Worm (Caenorhabditis elegans) whole organism, young adult: ENCODE results near the gene C09E7.10.
A peak's percentile ranks its signal among the peaks of the same experiment; 100 is the strongest.

Experiments used
- B0019.2 ChIP-seq: fragments of 200-800 bp; sonication (Bioruptor generic); conservative IDR thresholded peaks from 2 replicates; pipeline ENCODE4 v1.3.6; 2022; ENCODE audit warnings: missing genetic modification reagents, missing genetic modification characterization, missing compliant biosample characterization
- B0035.1 ChIP-seq: sonication (generic microtip); optimal IDR thresholded peaks from 2 replicates; lab custom pipeline; 2016; ENCODE audit warnings: missing genetic modification characterization, mild to moderate bottlenecking, missing compliant biosample characterization, missing genotype, missing genetic modification reagents
- B0336.3 ChIP-seq: fragments of 200-800 bp; sonication (Bioruptor generic); IDR thresholded peaks from 2 replicates; pipeline ENCODE4 v1.3.6; 2022; ENCODE audit warnings: missing genetic modification characterization, missing compliant biosample characterization
- K11D2.4 ChIP-seq: fragments of 200-800 bp; sonication (Bioruptor generic); IDR thresholded peaks from 2 replicates; pipeline ENCODE4 v1.3.6; 2022; ENCODE audit warnings: missing genetic modification reagents, missing genetic modification characterization, missing compliant biosample characterization
- T26A5.8 ChIP-seq: sonication (generic microtip); optimal IDR thresholded peaks from 2 replicates; lab custom pipeline; 2016; ENCODE audit warnings: missing genetic modification characterization, missing compliant biosample characterization
- Y53G8AR.9 ChIP-seq: fragments of 200-800 bp; sonication (Bioruptor generic); conservative IDR thresholded peaks from 2 replicates; pipeline ENCODE4 v1.3.6; 2022; ENCODE audit warnings: missing genetic modification reagents, missing genetic modification characterization, missing compliant biosample characterization
- Y56A3A.18 ChIP-seq: fragments of 200-800 bp; sonication (Bioruptor generic); IDR thresholded peaks from 2 replicates; pipeline ENCODE4 v1.3.6; 2022; ENCODE audit warnings: missing genetic modification reagents, missing genetic modification characterization, missing compliant biosample characterization
- Y95B8A.8 ChIP-seq: fragments of 200-800 bp; sonication (Bioruptor generic); IDR thresholded peaks from 2 replicates; pipeline ENCODE4 v1.3.6; 2022; ENCODE audit warnings: missing genetic modification reagents, missing genetic modification characterization, missing compliant biosample characterization
- attf-3 ChIP-seq: fragments of 200-800 bp; sonication (Bioruptor generic); conservative IDR thresholded peaks from 2 replicates; pipeline ENCODE4 v1.3.6; 2022; ENCODE audit warnings: missing genetic modification reagents, missing genetic modification characterization, missing compliant biosample characterization
- bed-2 ChIP-seq: fragments of 200-800 bp; sonication (Bioruptor generic); IDR thresholded peaks from 2 replicates; pipeline ENCODE4 v1.3.6; 2022; ENCODE audit warnings: missing genetic modification reagents, missing genetic modification characterization, missing compliant biosample characterization
- cebp-1 ChIP-seq, 2 experiments: fragments of 200-800 bp in 1 of 2; sonication (Bioruptor generic) in 1 of 2; sonication (generic microtip) in 1 of 2; IDR thresholded peaks in 1 of 2; optimal IDR thresholded peaks in 1 of 2; 2 replicates each; pipeline versions ENCODE4 v1.3.6 to Lab custom; 2017 to 2022; ENCODE audit warnings: missing compliant biosample characterization in 2 of 2, missing genetic modification characterization in 2 of 2, mild to moderate bottlenecking in 1 of 2, missing genetic modification reagents in 1 of 2, moderate library complexity in 1 of 2
- ceh-58 ChIP-seq: fragments of 200-800 bp; sonication (Bioruptor generic); IDR thresholded peaks from 2 replicates; pipeline ENCODE4 v1.3.6; 2022; ENCODE audit warnings: missing genetic modification characterization, missing compliant biosample characterization
- ceh-79 ChIP-seq: sonication (generic microtip); optimal IDR thresholded peaks from 2 replicates; lab custom pipeline; 2017; ENCODE audit warnings: mild to moderate bottlenecking, missing genetic modification characterization, missing compliant biosample characterization
- ekl-4 ChIP-seq: fragments of 200-800 bp; sonication (Bioruptor generic); IDR thresholded peaks from 2 replicates; pipeline ENCODE4 v1.3.6; 2022; ENCODE audit warnings: missing genetic modification reagents, missing genetic modification characterization, missing compliant biosample characterization
- ets-4 ChIP-seq: fragments of 200-800 bp; sonication (Bioruptor generic); optimal IDR thresholded peaks from 2 replicates; lab custom pipeline; 2018; ENCODE audit warnings: mild to moderate bottlenecking, missing genetic modification characterization, missing compliant biosample characterization
- gei-17 ChIP-seq: fragments of 200-800 bp; sonication (Bioruptor generic); optimal IDR thresholded peaks from 2 replicates; lab custom pipeline; 2018; ENCODE audit warnings: mild to moderate bottlenecking, missing genetic modification characterization, missing compliant biosample characterization
- him-1 ChIP-seq: sonication (generic microtip); optimal IDR thresholded peaks from 2 replicates; lab custom pipeline; 2016; ENCODE audit warnings: missing genotype, missing genetic modification reagents, missing genetic modification characterization, missing compliant biosample characterization
- hmg-1.2 ChIP-seq: fragments of 200-800 bp; sonication (Bioruptor generic); IDR thresholded peaks from 2 replicates; pipeline ENCODE4 v1.3.6; 2022; ENCODE audit warnings: missing genetic modification reagents, missing genetic modification characterization, missing compliant biosample characterization
- hmg-20 ChIP-seq: fragments of 200-800 bp; sonication (Bioruptor generic); IDR thresholded peaks from 2 replicates; pipeline ENCODE4 v1.3.6; 2022; ENCODE audit warnings: missing genetic modification reagents, missing genetic modification characterization, missing compliant biosample characterization
- hsf-1 ChIP-seq: fragments of 200-800 bp; sonication (Bioruptor generic); IDR thresholded peaks from 2 replicates; pipeline ENCODE4 v1.3.6; 2022; ENCODE audit warnings: missing genetic modification reagents, missing genetic modification characterization, missing compliant biosample characterization
- lag-1 ChIP-seq: fragments of 200-800 bp; sonication (Bioruptor generic); IDR thresholded peaks from 2 replicates; pipeline ENCODE4 v1.3.6; 2022; ENCODE audit warnings: missing genetic modification reagents, missing genetic modification characterization, missing compliant biosample characterization
- mel-28 ChIP-seq: sonication (generic microtip); optimal IDR thresholded peaks from 2 replicates; lab custom pipeline; 2016; ENCODE audit warnings: borderline replicate concordance, mild to moderate bottlenecking, missing genetic modification characterization, missing compliant biosample characterization
- mes-4 ChIP-seq: sonication (generic microtip); optimal IDR thresholded peaks from 2 replicates; lab custom pipeline; 2016; ENCODE audit warnings: missing genotype, missing genetic modification characterization, missing compliant biosample characterization
- nfyb-1 ChIP-seq: fragments of 200-800 bp; sonication (Bioruptor generic); IDR thresholded peaks from 2 replicates; pipeline ENCODE4 v1.3.6; 2022; ENCODE audit warnings: missing genetic modification reagents, missing genetic modification characterization, missing compliant biosample characterization
- rec-8 ChIP-seq, 2 experiments: sonication (generic microtip); optimal IDR thresholded peaks; 2 replicates each; lab custom pipeline; 2016; ENCODE audit warnings: mild to moderate bottlenecking in 2 of 2, missing genetic modification characterization in 2 of 2, missing genetic modification reagents in 2 of 2, missing genotype in 2 of 2, missing biosample characterization in 1 of 2, missing compliant biosample characterization in 1 of 2, moderate library complexity in 1 of 2
- sea-2 ChIP-seq: fragments of 200-800 bp; sonication (Bioruptor generic); IDR thresholded peaks from 2 replicates; pipeline ENCODE4 v1.3.6; 2022; ENCODE audit warnings: missing genetic modification characterization, missing compliant biosample characterization
- snpc-1.1 ChIP-seq: sonication (generic microtip); optimal IDR thresholded peaks from 2 replicates; lab custom pipeline; 2017; ENCODE audit warnings: missing genetic modification characterization, mild to moderate bottlenecking, missing compliant biosample characterization, antibody characterized with exemption, moderate library complexity, missing genotype, missing genetic modification reagents; ENCODE audit not compliant: insufficient read depth
- snpc-4 ChIP-seq, 5 experiments: fragments of 150-350 bp in 1 of 5; sonication (generic microtip) in 4 of 5; optimal IDR thresholded peaks; 2 replicates each; lab custom pipeline; 2014 to 2018; ENCODE audit warnings: missing genetic modification characterization in 5 of 5, missing biosample characterization in 3 of 5, antibody characterized with exemption in 2 of 5, mild to moderate bottlenecking in 2 of 5, missing compliant biosample characterization in 2 of 5, missing genotype in 2 of 5, moderate library complexity in 2 of 5, missing genetic modification reagents in 1 of 5
- tlf-1 ChIP-seq: fragments of 200-800 bp; sonication (Bioruptor generic); optimal IDR thresholded peaks from 2 replicates; lab custom pipeline; 2018; ENCODE audit warnings: mild to moderate bottlenecking, missing genetic modification characterization, missing compliant biosample characterization
- ztf-28 ChIP-seq: fragments of 200-800 bp; sonication (Bioruptor generic); IDR thresholded peaks from 2 replicates; pipeline ENCODE4 v1.3.6; 2022; ENCODE audit warnings: missing genetic modification reagents, missing genetic modification characterization, missing compliant biosample characterization
- ztf-3 ChIP-seq: fragments of 200-800 bp; sonication (Bioruptor generic); optimal IDR thresholded peaks from 2 replicates; lab custom pipeline; 2018; ENCODE audit warnings: mild to moderate bottlenecking, missing genetic modification characterization, missing compliant biosample characterization

The C09E7.10 gene

DNA sequence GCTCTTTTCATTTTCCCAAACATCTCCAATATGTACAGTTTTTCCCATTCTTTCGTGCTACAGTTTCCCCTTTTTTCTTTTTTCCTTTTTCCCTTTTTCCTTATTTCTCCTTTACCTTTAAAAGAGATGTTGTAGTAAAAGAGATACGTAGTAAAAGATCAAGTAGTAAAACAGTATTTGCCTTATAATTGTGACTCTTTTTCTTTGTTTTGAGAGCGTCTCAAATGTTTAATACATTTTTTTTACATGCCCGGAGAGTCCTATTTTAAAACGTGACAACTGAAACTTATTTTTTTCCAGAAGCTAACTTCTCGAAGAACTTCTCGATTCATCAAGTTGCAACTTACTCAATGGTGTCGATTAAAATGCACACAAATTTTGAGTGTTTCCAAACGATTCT, 12.0 kb downstream of the C09E7.10 start, which contains the start of gene F23F12.12:
Gene F23F12.12 (plus strand): TSS at position 301 of the 400 bp plus-strand sequence.
- TF ChIP-seq hmg-1.2 (GFP tag; lab: Robert Waterston, UW) (no peak), hmg-20 (GFP tag; lab: Robert Waterston, UW) (no peak), snpc-1.1 (tag; lab: Kevin White, UChicago) (no peak), Y95B8A.8 (GFP tag; lab: Robert Waterston, UW) (no peak), lag-1 (GFP tag; lab: Robert Waterston, UW) (no peak)

DNA sequence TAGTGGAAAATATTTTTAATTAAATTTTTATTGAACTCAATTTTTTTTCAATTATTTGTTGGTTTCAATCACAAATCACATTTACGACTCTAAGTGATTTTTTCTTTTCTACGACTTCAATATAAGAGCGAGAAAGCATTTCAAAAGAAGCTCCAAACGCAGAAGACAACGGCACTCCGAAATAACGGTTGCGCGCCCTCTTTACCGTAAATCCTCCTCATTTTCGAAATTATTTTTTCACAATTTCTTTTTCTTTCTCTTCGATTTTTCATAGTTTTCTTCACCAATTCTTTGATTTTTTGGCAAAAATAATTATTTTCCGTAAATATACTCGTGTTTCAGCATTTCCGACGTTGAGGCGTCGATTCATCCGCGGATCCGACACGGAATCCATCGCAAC, 15.7 kb downstream of the C09E7.10 start:
- peak; percentile 79 for TF ChIP-seq attf-3

- TF ChIP-seq hsf-1 (GFP tag; lab: Robert Waterston, UW) (no peak), cebp-1 (GFP tag; IDR thresholded peaks at IDR 0.05; lab: Robert Waterston, UW) (no peak), cebp-1 (tag; optimal IDR thresholded peaks at IDR 0.05; lab: Kevin White, UChicago) (no peak), sea-2 (no peak), mel-28 (no peak), gei-17 (GFP tag; lab: Kevin White, UChicago) (no peak), nfyb-1 (GFP tag; lab: Robert Waterston, UW) (no peak), ztf-28 (no peak), snpc-4 (GFP tag; optimal IDR thresholded peaks at IDR 0.05; lab: Kevin White, UChicago) (no peak), snpc-4 (tag; optimal IDR thresholded peaks at IDR 0.05; lab: Kevin White, UChicago) (no peak), tlf-1 (GFP tag; lab: Kevin White, UChicago) (no peak), ekl-4 (GFP tag; lab: Robert Waterston, UW) (no peak), Y53G8AR.9 (GFP tag; lab: Robert Waterston, UW) (no peak), ceh-58 (no peak), B0035.1 (tag; lab: Kevin White, UChicago) (no peak), T26A5.8 (tag; lab: Kevin White, UChicago) (no peak), ets-4 (GFP tag; lab: Kevin White, UChicago) (no peak), Y56A3A.18 (GFP tag; lab: Robert Waterston, UW) (no peak), rec-8 (tag; optimal IDR thresholded peaks at IDR 0.05; lab: Kevin White, UChicago) (no peak), him-1 (no peak), mes-4 (no peak), B0336.3 (GFP tag; lab: Robert Waterston, UW) (no peak)
- TF ChIP-seq, all 124 proteins: peak for 0
Observed at ce11 chrIII:6500032-6500564, 19.8 kb downstream of the C09E7.10 start, which contains the start of gene F23F12.3. Gene F23F12.3 (plus strand): TSS chrIII:6500514.

ce11 chrIII:6499102-6499501, 20.7 kb downstream of the C09E7.10 start:
- no peak for TF ChIP-seq K11D2.4 (GFP tag; lab: Robert Waterston, UW)
- TF ChIP-seq ztf-3 (GFP tag; lab: Kevin White, UChicago) = no peak
- no peak for TF ChIP-seq bed-2 (GFP tag; lab: Robert Waterston, UW)
- TF ChIP-seq Y53G8AR.9 (GFP tag; lab: Robert Waterston, UW) = no peak
- no peak for TF ChIP-seq B0336.3 (GFP tag; lab: Robert Waterston, UW)
- TF ChIP-seq B0019.2 = no peak
- no peak for TF ChIP-seq ceh-79 (tag; lab: Kevin White, UChicago)
